Worm (Caenorhabditis elegans): ENCODE data around the gene C42C1.19.
A peak's percentile ranks its signal among the peaks of the same experiment; 100 is the strongest.

DNA sequence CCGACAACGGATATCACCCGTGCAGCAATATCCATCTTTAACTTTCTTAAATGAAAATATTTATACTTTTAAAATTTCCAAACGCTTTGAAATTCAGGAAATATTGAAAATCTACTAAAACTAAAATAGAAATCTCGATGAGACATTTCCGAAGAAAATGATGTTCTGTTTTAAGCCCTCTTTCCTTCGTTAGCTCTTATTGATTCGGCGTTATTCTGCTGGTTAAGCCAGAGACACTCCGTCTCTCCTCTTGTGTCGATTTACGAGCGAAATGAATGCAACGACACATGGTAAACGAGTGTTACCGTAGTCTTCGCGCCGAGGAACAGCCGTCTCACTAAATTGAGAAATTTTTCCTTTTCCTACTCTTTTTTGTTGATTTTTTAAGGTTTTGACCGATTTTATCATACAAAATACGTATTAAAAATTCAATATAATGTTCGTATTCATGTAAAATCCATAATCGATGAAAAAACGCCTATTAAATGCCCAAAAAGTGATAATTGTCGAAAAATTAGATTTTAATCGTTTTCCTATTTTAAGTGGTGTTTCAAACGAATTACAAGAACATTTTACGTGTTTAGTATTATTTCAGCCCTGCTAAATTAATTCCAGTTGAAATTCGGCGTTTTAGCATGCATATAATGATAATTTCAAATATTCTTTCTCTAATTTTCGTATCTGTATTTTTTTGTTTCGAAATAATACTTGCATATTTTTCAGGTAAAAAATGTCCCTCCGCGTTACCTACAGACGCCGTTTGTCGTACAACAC is 14.1 kb upstream of the C42C1.19 start, which contains the start of the genes ppm-1.H and rpl-34:
- TF ChIP-seq him-1 (tag; optimal IDR thresholded peaks at IDR 0.05): no peak
- TF ChIP-seq W03F9.2 (tag; optimal IDR thresholded peaks at IDR 0.05): peak; percentile 61
